Worm (Caenorhabditis elegans) whole organism, mixed stage, embryonic: ENCODE results near the gene tin-9.1.

Experiments used
- bed-3 ChIP-seq: fragments of 200-800 bp; sonication (Bioruptor generic); optimal IDR thresholded peaks from 3 replicates; lab custom pipeline; 2018; ENCODE audit warnings: mild to moderate bottlenecking, missing genetic modification characterization, moderate library complexity, missing compliant biosample characterization
- blmp-1 ChIP-seq: fragments of 150-350 bp; optimal IDR thresholded peaks from 2 replicates; lab custom pipeline; 2014; ENCODE audit warnings: missing biosample characterization, missing genetic modification characterization
- ceh-39 ChIP-seq: fragments of 150-350 bp; optimal IDR thresholded peaks from 2 replicates; lab custom pipeline; 2014; ENCODE audit warnings: missing biosample characterization, missing genetic modification characterization
- ceh-43 ChIP-seq: fragments of 200-800 bp; sonication (Bioruptor generic); optimal IDR thresholded peaks from 2 replicates; lab custom pipeline; 2018; ENCODE audit warnings: mild to moderate bottlenecking, missing genetic modification characterization, moderate library complexity, missing compliant biosample characterization
- ceh-83 ChIP-seq: fragments of 200-800 bp; sonication (Bioruptor generic); optimal IDR thresholded peaks from 2 replicates; lab custom pipeline; 2018; ENCODE audit warnings: mild to moderate bottlenecking, missing genetic modification characterization, missing compliant biosample characterization
- ces-1 ChIP-seq: fragments of 150-350 bp; optimal IDR thresholded peaks from 2 replicates; lab custom pipeline; 2014; ENCODE audit warnings: missing biosample characterization, missing genetic modification reagents, missing genetic modification characterization
- cnd-1 ChIP-seq: fragments of 200-800 bp; sonication (Bioruptor generic); optimal IDR thresholded peaks from 2 replicates; lab custom pipeline; 2018; ENCODE audit warnings: mild to moderate bottlenecking, missing genetic modification characterization, missing compliant biosample characterization
- drap-1 ChIP-seq: fragments of 200-800 bp; sonication (Bioruptor generic); optimal IDR thresholded peaks from 3 replicates; lab custom pipeline; 2018; ENCODE audit warnings: mild to moderate bottlenecking, missing genetic modification characterization, missing compliant biosample characterization
- elt-1 ChIP-seq: sonication (generic microtip); optimal IDR thresholded peaks from 2 replicates; lab custom pipeline; 2017; ENCODE audit warnings: missing genetic modification characterization, mild to moderate bottlenecking, missing compliant biosample characterization, antibody characterized with exemption, moderate library complexity, borderline replicate concordance; ENCODE audit not compliant: insufficient read depth
- elt-3 ChIP-seq: fragments of 150-350 bp; optimal IDR thresholded peaks from 2 replicates; lab custom pipeline; 2014; ENCODE audit warnings: missing biosample characterization, missing genetic modification characterization
- lin-13 ChIP-seq: fragments of 150-350 bp; optimal IDR thresholded peaks from 2 replicates; lab custom pipeline; 2014; ENCODE audit warnings: missing biosample characterization, missing genetic modification characterization
- lin-32 ChIP-seq: fragments of 200-800 bp; sonication (Bioruptor generic); optimal IDR thresholded peaks from 2 replicates; lab custom pipeline; 2018; ENCODE audit warnings: mild to moderate bottlenecking, missing genetic modification characterization, missing compliant biosample characterization
- lsy-2 ChIP-seq: fragments of 150-350 bp; optimal IDR thresholded peaks from 2 replicates; lab custom pipeline; 2014; ENCODE audit warnings: missing biosample characterization, missing genetic modification characterization
- mab-5 ChIP-seq: fragments of 150-350 bp; optimal IDR thresholded peaks from 2 replicates; lab custom pipeline; 2014; ENCODE audit warnings: missing biosample characterization, missing genetic modification characterization
- mls-2 ChIP-seq: sonication (generic microtip); optimal IDR thresholded peaks from 2 replicates; lab custom pipeline; 2016; ENCODE audit warnings: mild to moderate bottlenecking, missing genetic modification characterization, moderate library complexity, missing compliant biosample characterization
- nhr-12 ChIP-seq: fragments of 150-350 bp; optimal IDR thresholded peaks from 2 replicates; lab custom pipeline; 2014; ENCODE audit warnings: missing biosample characterization, missing genetic modification characterization
- nhr-2 ChIP-seq: fragments of 150-350 bp; optimal IDR thresholded peaks from 2 replicates; lab custom pipeline; 2014; ENCODE audit warnings: missing biosample characterization, missing genetic modification characterization
- nhr-237 ChIP-seq: fragments of 150-350 bp; optimal IDR thresholded peaks from 2 replicates; lab custom pipeline; 2014; ENCODE audit warnings: missing biosample characterization, missing genetic modification characterization
- nhr-28 ChIP-seq: fragments of 150-350 bp; optimal IDR thresholded peaks from 2 replicates; lab custom pipeline; 2014; ENCODE audit warnings: missing biosample characterization, missing genetic modification characterization
- nhr-76 ChIP-seq: sonication (generic microtip); optimal IDR thresholded peaks from 2 replicates; lab custom pipeline; 2017; ENCODE audit warnings: missing biosample characterization, missing genetic modification characterization
- pha-4 ChIP-seq: fragments of 150-350 bp; optimal IDR thresholded peaks from 2 replicates; lab custom pipeline; 2018; ENCODE audit warnings: missing biosample characterization, missing genetic modification reagents, missing genetic modification characterization
- sem-2 ChIP-seq: fragments of 200-800 bp; sonication (Bioruptor generic); optimal IDR thresholded peaks from 2 replicates; lab custom pipeline; 2018; ENCODE audit warnings: mild to moderate bottlenecking, missing genetic modification characterization, missing compliant biosample characterization
- snpc-4 ChIP-seq: fragments of 150-350 bp; optimal IDR thresholded peaks from 2 replicates; lab custom pipeline; 2014; ENCODE audit warnings: missing biosample characterization, missing genetic modification characterization
- sptf-1 ChIP-seq: sonication (generic microtip); optimal IDR thresholded peaks from 2 replicates; lab custom pipeline; 2017; ENCODE audit warnings: mild to moderate bottlenecking, missing genetic modification characterization, moderate library complexity, missing compliant biosample characterization
- tbx-8 ChIP-seq: fragments of 200-800 bp; sonication (Bioruptor generic); optimal IDR thresholded peaks from 2 replicates; lab custom pipeline; 2018; ENCODE audit warnings: mild to moderate bottlenecking, missing genetic modification characterization, moderate library complexity, missing compliant biosample characterization
- unc-120 ChIP-seq: sonication (generic microtip); optimal IDR thresholded peaks from 2 replicates; lab custom pipeline; 2017; ENCODE audit warnings: missing genetic modification characterization, missing compliant biosample characterization; ENCODE audit not compliant: poor library complexity, severe bottlenecking
- unc-39 ChIP-seq: fragments of 150-350 bp; optimal IDR thresholded peaks from 2 replicates; lab custom pipeline; 2014; ENCODE audit warnings: missing biosample characterization, missing genetic modification characterization
- unc-62 ChIP-seq: fragments of 150-350 bp; optimal IDR thresholded peaks from 2 replicates; lab custom pipeline; 2014; ENCODE audit warnings: missing biosample characterization, missing genetic modification reagents, missing genetic modification characterization
- zip-8 ChIP-seq: fragments of 150-350 bp; optimal IDR thresholded peaks from 2 replicates; lab custom pipeline; 2014; ENCODE audit warnings: missing biosample characterization, missing genetic modification characterization
- ztf-11 ChIP-seq: fragments of 150-350 bp; optimal IDR thresholded peaks from 2 replicates; lab custom pipeline; 2014; ENCODE audit warnings: missing biosample characterization, missing genetic modification characterization

The tin-9.1 gene

ce11 chrIV:7075063-7075462, 30.7 kb upstream of the tin-9.1 start, which contains the start of gene srg-50:
Gene srg-50 (minus strand): TSS chrIV:7075163.
- TF ChIP-seq blmp-1 (no peak), lin-32 (no peak), lin-13 (no peak), nhr-76 (no peak), ceh-39 (tag; lab: Kevin White, UChicago) (no peak), tbx-8 (GFP tag; lab: Kevin White, UChicago) (no peak), elt-3 (tag; lab: Kevin White, UChicago) (no peak), elt-1 (tag; lab: Kevin White, UChicago) (no peak), ceh-83 (GFP tag; lab: Kevin White, UChicago) (no peak), snpc-4 (tag; lab: Kevin White, UChicago) (no peak), unc-39 (no peak), sptf-1 (tag; lab: Kevin White, UChicago) (no peak), pha-4 (tag; lab: Kevin White, UChicago) (no peak), unc-120 (tag; lab: Kevin White, UChicago) (no peak), nhr-28 (tag; lab: Kevin White, UChicago) (no peak), nhr-2 (no peak), unc-62 (GFP tag; lab: Kevin White, UChicago) (no peak)

DNA sequence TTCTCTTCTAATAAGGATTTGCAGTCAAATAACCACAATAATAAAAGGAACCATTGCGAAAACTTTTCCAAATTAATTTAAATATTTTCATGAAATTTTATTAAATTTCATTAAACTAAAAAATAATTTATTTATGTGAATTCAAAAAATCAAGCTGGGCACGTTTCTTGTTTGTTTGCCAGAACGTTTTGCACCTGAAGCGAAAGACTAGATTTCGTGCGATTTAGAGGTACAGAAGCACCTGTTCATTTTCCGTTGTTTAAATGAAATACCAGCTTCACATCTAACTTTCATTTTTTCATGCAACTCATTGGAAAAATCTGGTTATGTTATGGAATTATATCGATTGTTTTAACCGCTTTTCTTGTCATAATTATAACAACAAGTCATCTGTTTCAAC, 27.7 kb upstream of the tin-9.1 start, which contains the start of gene srg-48:
Gene srg-48 (plus strand): TSS at position 301 of the 400 bp plus-strand sequence.
- TF ChIP-seq nhr-28 (tag; lab: Kevin White, UChicago), result no peak
- TF ChIP-seq, all 35 proteins: peak for 0

- TF ChIP-seq ztf-11 (tag; lab: Kevin White, UChicago), result no peak
- no peak for TF ChIP-seq ceh-43 (GFP tag; lab: Kevin White, UChicago)
- no peak for TF ChIP-seq drap-1
- TF ChIP-seq mab-5 (tag; lab: Kevin White, UChicago), result no peak
- TF ChIP-seq unc-62 (GFP tag; lab: Kevin White, UChicago), result no peak
- TF ChIP-seq unc-120 (tag; lab: Kevin White, UChicago), result no peak
- no peak for TF ChIP-seq lin-13
- TF ChIP-seq ces-1 (GFP tag; lab: Kevin White, UChicago), result no peak
- TF ChIP-seq sptf-1 (tag; lab: Kevin White, UChicago), result no peak
- no peak for TF ChIP-seq elt-1 (tag; lab: Kevin White, UChicago)
- no peak for TF ChIP-seq lsy-2 (tag; lab: Kevin White, UChicago)
- TF ChIP-seq, all 35 proteins: peak for 0
Measured at ce11 chrIV:7067446-7067845, 23.0 kb upstream of the tin-9.1 start.

- TF ChIP-seq blmp-1, result no peak
- TF ChIP-seq bed-3 (GFP tag; lab: Kevin White, UChicago), result no peak
- TF ChIP-seq cnd-1 (tag; lab: Kevin White, UChicago), result no peak
- no peak for TF ChIP-seq nhr-12 (tag; lab: Kevin White, UChicago)
- TF ChIP-seq sem-2, result no peak
- no peak for TF ChIP-seq mls-2 (tag; lab: Kevin White, UChicago)
- no peak for TF ChIP-seq snpc-4 (tag; lab: Kevin White, UChicago)
- TF ChIP-seq lin-32, result no peak
Measured at ce11 chrIV:7065022-7065421, 20.6 kb upstream of the tin-9.1 start, which contains the start of gene Y43B11AL.1. Gene Y43B11AL.1 (plus strand): TSS chrIV:7065322.

DNA sequence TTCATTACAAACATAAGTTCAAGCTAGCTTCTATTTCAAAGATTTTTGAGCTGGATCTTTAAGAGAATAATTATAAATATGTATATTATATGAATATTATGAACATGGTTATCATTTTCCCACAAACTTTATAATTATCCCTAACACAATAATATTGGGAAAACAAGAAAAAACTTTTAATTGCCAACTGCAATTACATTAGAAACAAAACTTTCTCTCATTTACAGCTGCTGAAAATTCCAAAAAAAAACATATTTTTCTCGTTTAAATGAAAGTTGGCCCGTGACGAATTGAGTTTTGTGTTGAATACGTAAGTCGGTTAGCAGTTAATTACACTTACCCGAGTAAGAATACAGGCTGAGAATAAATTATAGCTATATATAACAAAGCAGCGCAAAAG, 18.3 kb upstream of the tin-9.1 start:
- TF ChIP-seq lsy-2 (tag; lab: Kevin White, UChicago) (no peak), mls-2 (tag; lab: Kevin White, UChicago) (no peak), unc-62 (GFP tag; lab: Kevin White, UChicago) (no peak), lin-32 (no peak), unc-120 (tag; lab: Kevin White, UChicago) (no peak), unc-39 (no peak), ceh-43 (GFP tag; lab: Kevin White, UChicago) (no peak), ceh-39 (tag; lab: Kevin White, UChicago) (no peak), elt-1 (tag; lab: Kevin White, UChicago) (no peak), zip-8 (tag; lab: Kevin White, UChicago) (no peak), nhr-28 (tag; lab: Kevin White, UChicago) (no peak), nhr-76 (no peak), snpc-4 (tag; lab: Kevin White, UChicago) (no peak), cnd-1 (tag; lab: Kevin White, UChicago) (no peak), nhr-12 (tag; lab: Kevin White, UChicago) (no peak), elt-3 (tag; lab: Kevin White, UChicago) (no peak), nhr-2 (no peak), ceh-83 (GFP tag; lab: Kevin White, UChicago) (no peak), nhr-237 (tag; lab: Kevin White, UChicago) (no peak)
